Fruit fly (Drosophila melanogaster): ENCODE measurements around the gene GluRS-m.
A peak's percentile ranks its signal among the peaks of the same experiment; 100 is the strongest.

GluRS-m gene

dm6 chr3L:16381184-16381797 lies 35.7 kb downstream of the GluRS-m start, which contains the start of gene Agpat4 (continued):
- no peak for TF ChIP-seq zf30C (GFP tag; optimal IDR thresholded peaks at IDR 0.05)
- TF ChIP-seq CG33557 (GFP tag; optimal IDR thresholded peaks at IDR 0.05): no peak
- no peak for TF ChIP-seq jumu (GFP tag; optimal IDR thresholded peaks at IDR 0.05)
- peak; percentile 40 for TF ChIP-seq Sry-δ (GFP tag; optimal IDR thresholded peaks at IDR 0.05)
- no peak for TF ChIP-seq tx (GFP tag; optimal IDR thresholded peaks at IDR 0.05)
- no peak for TF ChIP-seq E2f1 (GFP tag; IDR thresholded peaks at IDR 0.05)
- peak; percentile 10 for TF ChIP-seq twi (tag; optimal IDR thresholded peaks at IDR 0.05)
- TF ChIP-seq Oli (tag; optimal IDR thresholded peaks at IDR 0.05): no peak
- no peak for TF ChIP-seq CG6689 (GFP tag; IDR thresholded peaks at IDR 0.05)
- no peak for TF ChIP-seq lov (optimal IDR thresholded peaks at IDR 0.05)
- TF ChIP-seq lov (GFP tag; IDR thresholded peaks at IDR 0.05): no peak
- TF ChIP-seq CG30020 (tag; optimal IDR thresholded peaks at IDR 0.05): no peak
- no peak for TF ChIP-seq zfh1 (GFP tag; IDR thresholded peaks at IDR 0.05)
- no peak for TF ChIP-seq kah (GFP tag; optimal IDR thresholded peaks at IDR 0.05)
- no peak for TF ChIP-seq toy (GFP tag; IDR thresholded peaks at IDR 0.05)
- TF ChIP-seq CG8478 (optimal IDR thresholded peaks at IDR 0.05): peak; percentile 91
- peak; percentile 71 for TF ChIP-seq Elba2 (GFP tag; optimal IDR thresholded peaks at IDR 0.05)
- TF ChIP-seq ind (GFP tag; optimal IDR thresholded peaks at IDR 0.05): no peak
- peak; percentile 67 for TF ChIP-seq CoRest (tag; optimal IDR thresholded peaks at IDR 0.05)
- TF ChIP-seq CG12104 (GFP tag; optimal IDR thresholded peaks at IDR 0.05): no peak
- TF ChIP-seq klu (GFP tag; IDR thresholded peaks at IDR 0.05): 0 out of 2 replicates have a peak, but pooled peaks have one; percentile 4
- no peak for TF ChIP-seq CG11504 (tag; optimal IDR thresholded peaks at IDR 0.05)
- TF ChIP-seq CG12219 (GFP tag; optimal IDR thresholded peaks at IDR 0.05): no peak
- TF ChIP-seq CG16779 (GFP tag; IDR thresholded peaks at IDR 0.05): no peak
- TF ChIP-seq crp (GFP tag; optimal IDR thresholded peaks at IDR 0.05): peak in 1 of 2 experiments; percentile 74
- TF ChIP-seq CG12071 (GFP tag; optimal IDR thresholded peaks at IDR 0.05): no peak
- no peak for TF ChIP-seq corto (GFP tag; optimal IDR thresholded peaks at IDR 0.05)
- no peak for TF ChIP-seq Nf-YB (GFP tag; optimal IDR thresholded peaks at IDR 0.05)
- TF ChIP-seq Atf3 (GFP tag; optimal IDR thresholded peaks at IDR 0.05): no peak
- TF ChIP-seq CG16815 (GFP tag; optimal IDR thresholded peaks at IDR 0.05): no peak
- no peak; the same call in 1 of the 2 replicates for TF ChIP-seq CG14014 (GFP tag; IDR thresholded peaks at IDR 0.05)
- TF ChIP-seq Dfd (GFP tag; optimal IDR thresholded peaks at IDR 0.05): peak in 1 of 2 experiments; percentile 80
- peak; percentile 14 for TF ChIP-seq kni (GFP tag; optimal IDR thresholded peaks at IDR 0.05)
- TF ChIP-seq NC2β (GFP tag; optimal IDR thresholded peaks at IDR 0.05): no peak
- TF ChIP-seq CG4360 (GFP tag; IDR thresholded peaks at IDR 0.05): peak; percentile 99
- peak; percentile 42 for TF ChIP-seq Dref (GFP tag; IDR thresholded peaks at IDR 0.05)
- TF ChIP-seq pzg (GFP tag; optimal IDR thresholded peaks at IDR 0.05): peak; percentile 67
- TF ChIP-seq CG1647 (GFP tag; optimal IDR thresholded peaks at IDR 0.05): no peak
- no peak for TF ChIP-seq CG6854 (GFP tag; optimal IDR thresholded peaks at IDR 0.05)
- no peak for TF ChIP-seq Fer3 (tag; optimal IDR thresholded peaks at IDR 0.05)
- no peak for TF ChIP-seq crol (GFP tag; IDR thresholded peaks at IDR 0.05)
- peak; percentile 57 for TF ChIP-seq Aef1 (GFP tag; IDR thresholded peaks at IDR 0.05)
- peak; percentile 44; the same call in 1 of the 2 replicates for TF ChIP-seq amos (GFP tag; IDR thresholded peaks at IDR 0.05; ENCODE audit: partially characterized antibody)
- TF ChIP-seq bbx (GFP tag; IDR thresholded peaks at IDR 0.05; ENCODE audit: partially characterized antibody): peak; percentile 38; the same call in 1 of the 2 replicates
- no peak for TF ChIP-seq Ada2b (GFP tag; IDR thresholded peaks at IDR 0.05)
- TF ChIP-seq CG3995 (GFP tag; optimal IDR thresholded peaks at IDR 0.05): no peak
- TF ChIP-seq ci (GFP tag; IDR thresholded peaks at IDR 0.05): 0 out of 3 replicates have a peak, but pooled peaks have one; percentile 3
- no peak for TF ChIP-seq br (optimal IDR thresholded peaks at IDR 0.05)
- TF ChIP-seq Deaf1 (tag; optimal IDR thresholded peaks at IDR 0.05): peak; percentile 67
- TF ChIP-seq schlank (tag; optimal IDR thresholded peaks at IDR 0.05): no peak
- TF ChIP-seq Hmr (GFP tag; optimal IDR thresholded peaks at IDR 0.05): peak; percentile 34
- TF ChIP-seq mam (GFP tag; optimal IDR thresholded peaks at IDR 0.05): no peak

Measured in whole organism, embryonic.